Worm (Caenorhabditis elegans) whole organism, early embryonic: ENCODE measurements around the gene H35N09.2.

Experiments used
- B0310.2 ChIP-seq: sonication (generic microtip); optimal IDR thresholded peaks from 2 replicates; lab custom pipeline; 2016; ENCODE audit warnings: mild to moderate bottlenecking, missing genetic modification characterization, missing compliant biosample characterization
- F13C5.2 ChIP-seq: sonication (generic microtip); optimal IDR thresholded peaks from 2 replicates; lab custom pipeline; 2017; ENCODE audit warnings: mild to moderate bottlenecking, missing genetic modification characterization, inconsistent platforms, missing compliant biosample characterization
- aly-1 ChIP-seq: sonication (generic microtip); optimal IDR thresholded peaks from 2 replicates; lab custom pipeline; 2016; ENCODE audit warnings: missing genetic modification characterization, missing compliant biosample characterization
- ama-1 ChIP-seq: fragments of 150-350 bp; optimal IDR thresholded peaks from 2 replicates; lab custom pipeline; 2014
- ceh-13 ChIP-seq: fragments of 200-800 bp; sonication (Bioruptor generic); optimal IDR thresholded peaks from 2 replicates; lab custom pipeline; 2018; ENCODE audit warnings: mild to moderate bottlenecking, missing genetic modification characterization, missing compliant biosample characterization
- ceh-36 ChIP-seq: sonication (generic microtip); optimal IDR thresholded peaks from 2 replicates; lab custom pipeline; 2016; ENCODE audit warnings: missing genetic modification characterization, inconsistent platforms, missing compliant biosample characterization
- ets-7 ChIP-seq: sonication (generic microtip); optimal IDR thresholded peaks from 2 replicates; lab custom pipeline; 2016; ENCODE audit warnings: missing genotype, missing genetic modification characterization, missing compliant biosample characterization
- flt-1 ChIP-seq: fragments of 200-800 bp; sonication (Bioruptor generic); IDR thresholded peaks from 2 replicates; pipeline ENCODE4 v1.3.6; 2022; ENCODE audit warnings: missing genetic modification characterization, missing compliant biosample characterization
- hmbx-1 ChIP-seq: sonication (generic microtip); optimal IDR thresholded peaks from 2 replicates; lab custom pipeline; 2016; ENCODE audit warnings: mild to moderate bottlenecking, missing genetic modification characterization, missing compliant biosample characterization
- hmg-4 ChIP-seq: fragments of 200-800 bp; sonication (Bioruptor generic); optimal IDR thresholded peaks from 2 replicates; lab custom pipeline; 2018; ENCODE audit warnings: mild to moderate bottlenecking, missing genetic modification characterization, missing compliant biosample characterization
- hnd-1 ChIP-seq: sonication (generic microtip); optimal IDR thresholded peaks from 2 replicates; lab custom pipeline; 2016; ENCODE audit warnings: missing genetic modification characterization, missing compliant biosample characterization
- pes-1 ChIP-seq: fragments of 200-800 bp; sonication (Bioruptor generic); IDR thresholded peaks from 2 replicates; pipeline ENCODE4 v1.3.6; 2022; ENCODE audit warnings: missing genetic modification reagents, missing genetic modification characterization, missing compliant biosample characterization
- scrt-1 ChIP-seq: fragments of 200-800 bp; sonication (Bioruptor generic); IDR thresholded peaks from 2 replicates; pipeline ENCODE4 v1.3.6; 2022; ENCODE audit warnings: missing genetic modification characterization, missing compliant biosample characterization
- sea-1 ChIP-seq: fragments of 200-800 bp; sonication (Bioruptor generic); conservative IDR thresholded peaks from 2 replicates; pipeline ENCODE4 v1.3.6; 2022; ENCODE audit warnings: missing genetic modification characterization, missing compliant biosample characterization
- tbx-11 ChIP-seq: fragments of 200-800 bp; sonication (Bioruptor generic); IDR thresholded peaks from 2 replicates; pipeline ENCODE4 v1.3.6; 2022; ENCODE audit warnings: missing genetic modification characterization, missing compliant biosample characterization
- tbx-37 ChIP-seq: fragments of 200-800 bp; sonication (Bioruptor generic); conservative IDR thresholded peaks from 2 replicates; pipeline ENCODE4 v1.3.6; 2022; ENCODE audit warnings: missing genetic modification reagents, missing genetic modification characterization, missing compliant biosample characterization
- tra-4 ChIP-seq: sonication (generic microtip); optimal IDR thresholded peaks from 2 replicates; lab custom pipeline; 2017; ENCODE audit warnings: missing genetic modification characterization, missing compliant biosample characterization

H35N09.2 gene

DNA sequence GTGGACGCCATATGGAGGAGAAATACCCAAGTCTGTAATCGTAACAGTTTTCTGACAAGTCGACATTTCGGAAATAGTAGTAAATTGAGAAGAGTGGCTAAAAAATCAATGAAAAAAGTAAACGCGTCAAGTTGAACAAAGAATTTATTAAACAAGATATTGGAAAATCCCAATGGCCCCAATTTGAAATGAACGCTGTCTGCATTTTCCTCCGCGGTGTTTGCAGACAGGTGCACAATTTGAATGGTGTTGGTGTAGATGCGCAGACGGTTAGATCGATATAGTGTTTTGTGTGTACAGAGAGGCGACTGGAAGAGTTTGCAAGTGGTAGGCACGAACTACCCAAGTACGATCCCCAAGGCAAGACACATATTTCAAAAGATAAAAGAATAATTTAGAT, at the start of gene H35N09.2, which contains the start of gene H35N09.1:
Gene H35N09.2 (minus strand): TSS at position 54 of the 400 bp plus-strand sequence.
Gene H35N09.1 (plus strand): TSS at position 335 of the 400 bp plus-strand sequence.
- TF ChIP-seq ceh-36, result no peak
- no peak for TF ChIP-seq hmbx-1 (tag; lab: Kevin White, UChicago)
- TF ChIP-seq tra-4 (tag; lab: Kevin White, UChicago), result no peak
- TF ChIP-seq ets-7 (tag; lab: Kevin White, UChicago), result no peak
- peak; percentile 53 for TF ChIP-seq F13C5.2 (tag; lab: Kevin White, UChicago)
- no peak for TF ChIP-seq ama-1
- TF ChIP-seq ceh-13 (GFP tag; lab: Kevin White, UChicago), result no peak

DNA sequence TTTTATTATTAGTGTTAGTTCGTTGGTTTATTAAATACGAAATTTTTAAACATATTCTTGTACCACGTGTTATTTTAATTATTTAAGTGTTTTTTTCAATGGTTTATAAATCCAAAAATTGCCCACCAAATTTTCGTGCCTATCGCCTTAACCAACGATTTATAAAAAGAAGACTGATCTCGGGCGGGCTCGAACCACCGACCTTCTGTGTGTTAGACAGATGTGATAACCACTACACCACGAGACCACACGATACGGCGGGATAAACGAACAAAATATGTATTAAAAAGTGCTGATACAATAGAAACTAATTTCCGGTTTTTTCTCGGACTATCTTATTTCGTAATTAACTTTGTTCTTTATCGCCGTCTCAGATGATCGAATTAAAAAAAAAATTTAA, 45.7 kb upstream of the H35N09.2 start:
- TF ChIP-seq pes-1, result peak; percentile 77
- no peak for TF ChIP-seq ets-7 (tag; lab: Kevin White, UChicago)
- no peak for TF ChIP-seq ama-1
- TF ChIP-seq ceh-13 (GFP tag; lab: Kevin White, UChicago), result peak; percentile 35

DNA sequence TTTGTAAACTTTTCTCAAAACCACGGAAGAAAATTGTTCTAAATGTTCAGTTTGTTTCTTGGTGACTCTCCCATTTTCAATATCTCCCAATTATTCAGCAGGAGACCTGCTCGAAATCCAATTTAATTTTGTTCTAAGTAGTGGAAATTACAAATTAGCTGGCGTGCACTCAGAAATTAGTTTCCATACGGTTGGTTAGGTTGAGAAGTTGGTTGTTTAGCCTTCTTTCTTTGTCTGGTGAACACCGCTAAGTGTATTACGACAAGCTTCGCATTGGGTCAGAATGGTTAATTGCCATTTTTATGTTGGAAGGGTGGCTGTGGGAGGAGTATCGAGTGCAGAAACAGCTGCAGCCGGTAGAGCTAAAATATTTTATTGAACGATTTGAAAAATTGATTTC, 43.7 kb upstream of the H35N09.2 start:
- TF ChIP-seq tra-4 (tag; lab: Kevin White, UChicago) (no peak), ceh-36 (no peak), aly-1 (tag; lab: Kevin White, UChicago) (no peak), scrt-1 (no peak), ceh-13 (GFP tag; lab: Kevin White, UChicago) (no peak), ets-7 (tag; lab: Kevin White, UChicago) (no peak), B0310.2 (tag; lab: Kevin White, UChicago) (no peak), tbx-11 (GFP tag; lab: Robert Waterston, UW) (no peak)

DNA sequence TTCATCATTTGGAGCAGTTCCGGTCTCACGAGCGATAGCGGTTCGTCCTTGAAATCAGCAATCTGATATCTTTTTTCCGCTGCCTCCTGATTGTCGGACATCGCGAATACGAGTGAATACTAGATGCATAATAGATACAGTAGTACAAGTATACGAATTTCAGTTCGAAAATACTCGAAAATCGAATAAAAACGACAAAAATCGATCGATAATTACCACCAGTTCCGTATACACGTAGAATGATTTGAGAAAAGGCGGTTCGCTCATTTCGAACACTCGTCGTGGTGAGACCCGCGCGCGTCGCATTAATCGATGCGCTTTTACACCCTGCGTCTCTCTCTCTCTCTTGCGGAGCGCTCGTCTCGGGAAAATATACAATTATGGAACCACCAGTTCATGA, 42.1 kb upstream of the H35N09.2 start, which contains the start of gene F12D9.2:
Gene F12D9.2 (minus strand): TSS at position 101 of the 400 bp plus-strand sequence.
- TF ChIP-seq hmg-4 (GFP tag; lab: Kevin White, UChicago) (no peak), B0310.2 (tag; lab: Kevin White, UChicago) (no peak), ceh-36 (no peak), flt-1 (GFP tag; lab: Robert Waterston, UW) (no peak), tra-4 (tag; lab: Kevin White, UChicago) (no peak), pes-1 (no peak), tbx-11 (GFP tag; lab: Robert Waterston, UW) (no peak), aly-1 (tag; lab: Kevin White, UChicago) (no peak)

DNA sequence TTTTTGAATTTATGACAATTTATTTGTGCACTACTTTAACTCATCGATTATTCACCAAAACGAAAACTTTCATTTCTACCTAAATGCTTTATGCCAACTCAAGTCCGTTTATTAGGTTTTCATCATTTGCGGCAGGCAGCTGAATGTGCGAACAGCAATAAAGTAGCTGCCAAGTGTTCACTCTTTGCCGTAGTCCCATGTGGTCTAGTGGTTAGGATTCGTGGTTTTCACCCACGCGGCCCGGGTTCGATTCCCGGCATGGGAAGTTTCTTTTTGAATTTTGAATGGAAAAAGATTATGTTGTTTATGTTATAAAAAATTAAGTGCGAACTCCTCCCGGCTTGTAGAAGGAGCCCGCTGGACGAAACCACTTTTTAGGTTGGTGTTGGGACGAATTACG, 41.4 kb upstream of the H35N09.2 start:
- TF ChIP-seq ceh-13 (GFP tag; lab: Kevin White, UChicago), result peak; percentile 76
- TF ChIP-seq tbx-37 (GFP tag; lab: Robert Waterston, UW), result peak; percentile 80
- TF ChIP-seq B0310.2 (tag; lab: Kevin White, UChicago), result peak; percentile 71
- TF ChIP-seq hnd-1, result peak; percentile 70
- peak; percentile 66 for TF ChIP-seq tra-4 (tag; lab: Kevin White, UChicago)
- TF ChIP-seq ceh-36, result peak; percentile 85
- TF ChIP-seq F13C5.2 (tag; lab: Kevin White, UChicago), result peak; percentile 81
- TF ChIP-seq scrt-1, result peak; percentile 89
- peak; percentile 89 for TF ChIP-seq hmg-4 (GFP tag; lab: Kevin White, UChicago)
- peak; percentile 93 for TF ChIP-seq sea-1 (GFP tag; lab: Robert Waterston, UW)
- TF ChIP-seq tbx-11 (GFP tag; lab: Robert Waterston, UW), result peak; percentile 89
- TF ChIP-seq pes-1, result peak; percentile 92
- peak; percentile 43 for TF ChIP-seq hmbx-1 (tag; lab: Kevin White, UChicago)
- no peak for TF ChIP-seq ama-1
- peak; percentile 39 for TF ChIP-seq ets-7 (tag; lab: Kevin White, UChicago)
- peak; percentile 89 for TF ChIP-seq aly-1 (tag; lab: Kevin White, UChicago)
- TF ChIP-seq flt-1 (GFP tag; lab: Robert Waterston, UW), result peak; percentile 91

DNA sequence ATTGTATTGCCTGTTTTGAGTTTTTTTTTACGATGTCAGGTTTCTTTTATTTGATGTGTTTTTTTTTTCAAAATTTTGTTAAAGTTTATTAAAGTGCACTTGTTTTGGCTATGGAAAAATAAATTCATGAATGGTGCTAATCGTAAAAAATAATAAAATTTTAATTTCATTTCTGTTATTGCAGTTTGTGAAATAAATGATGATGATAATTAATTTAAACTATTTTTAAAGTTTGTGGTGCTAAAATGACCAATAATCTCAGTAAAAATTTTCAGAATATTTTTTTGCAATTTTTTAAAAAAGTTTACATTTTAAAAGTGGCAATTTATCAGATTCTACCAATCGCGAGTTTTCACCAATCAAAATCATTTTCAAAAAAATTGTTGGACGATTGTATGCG, 39.0 kb upstream of the H35N09.2 start, which contains the start of gene stg-2:
Gene stg-2 (minus strand): TSS at position 101 of the 400 bp plus-strand sequence.
- TF ChIP-seq pes-1, result no peak
- no peak for TF ChIP-seq B0310.2 (tag; lab: Kevin White, UChicago)
- TF ChIP-seq ceh-36, result no peak
- TF ChIP-seq hmg-4 (GFP tag; lab: Kevin White, UChicago), result no peak
- TF ChIP-seq ets-7 (tag; lab: Kevin White, UChicago), result no peak
- TF ChIP-seq ceh-13 (GFP tag; lab: Kevin White, UChicago), result no peak
- TF ChIP-seq hnd-1, result no peak
- no peak for TF ChIP-seq aly-1 (tag; lab: Kevin White, UChicago)
- no peak for TF ChIP-seq tbx-37 (GFP tag; lab: Robert Waterston, UW)
- TF ChIP-seq tbx-11 (GFP tag; lab: Robert Waterston, UW), result no peak

DNA sequence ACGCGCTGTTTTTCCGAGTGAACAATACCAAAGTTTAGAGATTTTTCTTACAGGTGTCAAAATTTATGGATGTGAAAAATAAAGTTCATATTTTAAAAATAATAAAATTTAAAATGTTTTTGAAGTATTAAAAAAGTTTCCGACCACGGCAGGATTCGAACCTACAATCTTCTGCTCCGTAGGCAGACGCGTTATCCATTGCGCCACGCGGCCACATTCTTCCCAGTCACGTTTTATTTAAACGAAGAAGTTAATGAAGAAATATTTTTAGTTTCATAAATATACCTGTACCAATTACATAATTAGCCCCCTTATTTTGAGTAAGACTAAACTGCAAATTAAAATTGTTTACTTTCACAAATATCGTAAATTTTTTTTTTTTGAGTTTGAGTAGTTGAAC, 35.8 kb upstream of the H35N09.2 start:
- TF ChIP-seq tbx-37 (GFP tag; lab: Robert Waterston, UW) (no peak), pes-1 (peak; percentile 47; the same call in 1 of the 2 replicates), hnd-1 (no peak), ama-1 (no peak), tbx-11 (GFP tag; lab: Robert Waterston, UW) (peak; percentile 62; the same call in 1 of the 2 replicates), flt-1 (GFP tag; lab: Robert Waterston, UW) (0 out of 2 replicates have a peak, but pooled peaks have one; percentile 47)

DNA sequence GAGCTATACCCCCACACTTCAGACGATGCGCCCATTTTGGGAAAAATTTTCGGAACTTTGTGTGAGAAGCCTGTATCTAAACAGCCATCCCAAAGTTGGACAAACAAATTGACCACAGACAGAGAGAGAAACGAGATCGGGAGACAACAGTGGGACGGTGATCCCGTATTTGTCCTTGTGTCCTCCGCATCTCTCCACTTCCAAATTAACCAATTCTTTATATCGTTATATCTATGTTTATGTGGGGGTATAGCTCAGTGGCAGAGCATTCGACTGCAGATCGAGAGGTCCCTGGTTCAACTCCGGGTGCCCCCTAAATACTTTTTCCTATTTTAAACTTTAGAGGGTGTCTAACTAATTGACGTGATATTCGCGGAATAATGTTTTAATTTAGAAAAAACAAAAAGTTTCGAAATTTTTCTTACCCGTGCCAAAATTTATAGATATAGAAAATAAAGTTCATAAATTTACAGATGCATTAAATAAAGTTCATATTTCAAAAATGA, 33.9 kb upstream of the H35N09.2 start:
- TF ChIP-seq F13C5.2 (tag; lab: Kevin White, UChicago), result no peak
- TF ChIP-seq hmg-4 (GFP tag; lab: Kevin White, UChicago), result no peak
- peak; percentile 78; the same call in 1 of the 2 replicates for TF ChIP-seq sea-1 (GFP tag; lab: Robert Waterston, UW)
- peak; percentile 50 for TF ChIP-seq B0310.2 (tag; lab: Kevin White, UChicago)
- peak; percentile 34 for TF ChIP-seq hmbx-1 (tag; lab: Kevin White, UChicago)
- TF ChIP-seq tra-4 (tag; lab: Kevin White, UChicago), result no peak
- no peak for TF ChIP-seq ceh-36
- peak; percentile 84 for TF ChIP-seq flt-1 (GFP tag; lab: Robert Waterston, UW)
- TF ChIP-seq pes-1, result peak; percentile 84
- no peak for TF ChIP-seq ama-1
- TF ChIP-seq tbx-11 (GFP tag; lab: Robert Waterston, UW), result peak; percentile 75; the same call in 1 of the 2 replicates
- no peak for TF ChIP-seq ets-7 (tag; lab: Kevin White, UChicago)
- peak; percentile 69 for TF ChIP-seq hnd-1
- TF ChIP-seq aly-1 (tag; lab: Kevin White, UChicago), result no peak
- no peak for TF ChIP-seq ceh-13 (GFP tag; lab: Kevin White, UChicago)
- TF ChIP-seq tbx-37 (GFP tag; lab: Robert Waterston, UW), result peak; percentile 70; the same call in 1 of the 2 replicates
- TF ChIP-seq scrt-1, result peak; percentile 85
